Fruit fly (Drosophila melanogaster) whole organism, embryonic: ENCODE results near the gene spg.

Source experiments
- Adf1 ChIP-seq: fragments of 200-800 bp; sonication (Bioruptor generic); IDR thresholded peaks from 2 replicates; pipeline ENCODE4 v1.3.6; 2022; ENCODE audit warnings: missing biosample characterization, missing genetic modification characterization
- Asciz ChIP-seq: fragments of 200-800 bp; sonication (Bioruptor generic); optimal IDR thresholded peaks from 2 replicates; lab custom pipeline; 2017; ENCODE audit warnings: missing biosample characterization, mild to moderate bottlenecking, missing genetic modification characterization, missing genetic modification reagents
- Atf6 ChIP-seq: fragments of 200-800 bp; sonication (Bioruptor generic); IDR thresholded peaks from 2 replicates; pipeline ENCODE4 v1.3.6; 2022; ENCODE audit warnings: missing biosample characterization, missing genetic modification characterization
- CG10543 ChIP-seq: fragments of 200-800 bp; sonication (Bioruptor generic); optimal IDR thresholded peaks from 3 replicates; lab custom pipeline; 2017; ENCODE audit warnings: missing biosample characterization, mild to moderate bottlenecking, missing genetic modification characterization, moderate library complexity
- CG11504 ChIP-seq: fragments of 200-800 bp; sonication (Bioruptor generic); optimal IDR thresholded peaks from 3 replicates; lab custom pipeline; 2019; ENCODE audit warnings: missing biosample characterization, mild to moderate bottlenecking, missing genetic modification characterization, moderate library complexity
- CG12155 ChIP-seq: fragments of 200-800 bp; sonication (Bioruptor generic); optimal IDR thresholded peaks from 3 replicates; lab custom pipeline; 2016; ENCODE audit warnings: missing biosample characterization, missing genetic modification characterization
- CG12391 ChIP-seq: fragments of 200-800 bp; sonication (Bioruptor generic); optimal IDR thresholded peaks from 3 replicates; lab custom pipeline; 2018; ENCODE audit warnings: missing biosample characterization, mild to moderate bottlenecking, missing genetic modification characterization, moderate library complexity
- CG15011 ChIP-seq: fragments of 200-800 bp; sonication (Bioruptor generic); optimal IDR thresholded peaks from 3 replicates; lab custom pipeline; 2018; ENCODE audit warnings: missing biosample characterization, mild to moderate bottlenecking, missing genetic modification characterization
- CG1603 ChIP-seq: fragments of 200-800 bp; sonication (Bioruptor generic); optimal IDR thresholded peaks from 2 replicates; lab custom pipeline; 2019; ENCODE audit warnings: missing biosample characterization, mild to moderate bottlenecking, missing genetic modification characterization, moderate library complexity
- CG16779 ChIP-seq: fragments of 200-800 bp; sonication (Bioruptor generic); IDR thresholded peaks from 2 replicates; pipeline ENCODE4 v1.3.6; 2022; ENCODE audit warnings: missing biosample characterization, missing genetic modification characterization
- CG17612 ChIP-seq: fragments of 200-800 bp; sonication (Bioruptor generic); IDR thresholded peaks from 2 replicates; pipeline ENCODE4 v1.3.6; 2022; ENCODE audit warnings: missing biosample characterization, missing genetic modification characterization
- CG18476 ChIP-seq: fragments of 200-800 bp; sonication (Bioruptor generic); optimal IDR thresholded peaks from 2 replicates; lab custom pipeline; 2016; ENCODE audit warnings: missing biosample characterization, mild to moderate bottlenecking, missing genetic modification characterization
- CG2116 ChIP-seq: fragments of 200-800 bp; sonication (Bioruptor generic); optimal IDR thresholded peaks from 3 replicates; lab custom pipeline; 2018; ENCODE audit warnings: missing biosample characterization, mild to moderate bottlenecking, missing genetic modification characterization
- CG2120 ChIP-seq: fragments of 200-800 bp; sonication (Bioruptor generic); optimal IDR thresholded peaks from 3 replicates; lab custom pipeline; 2016; ENCODE audit warnings: missing biosample characterization, missing genetic modification characterization
- CG4730 ChIP-seq: fragments of 200-800 bp; sonication (Bioruptor generic); IDR thresholded peaks from 2 replicates; pipeline ENCODE4 v1.3.6; 2022; ENCODE audit warnings: missing biosample characterization, missing genetic modification characterization
- CG5953 ChIP-seq: fragments of 200-800 bp; sonication (Bioruptor generic); IDR thresholded peaks from 2 replicates; pipeline ENCODE4 v1.3.6; 2022; ENCODE audit warnings: missing biosample characterization, missing genetic modification characterization
- CG7786 ChIP-seq: fragments of 200-800 bp; sonication (Bioruptor generic); optimal IDR thresholded peaks from 2 replicates; lab custom pipeline; 2016; ENCODE audit warnings: missing biosample characterization, missing genetic modification characterization
- Dbx ChIP-seq: fragments of 200-800 bp; sonication (Bioruptor generic); IDR thresholded peaks from 3 replicates; pipeline ENCODE4 v1.3.6; 2022; ENCODE audit warnings: missing biosample characterization, missing genetic modification characterization
- Deaf1 ChIP-seq: fragments of 200-800 bp; optimal IDR thresholded peaks from 3 replicates; lab custom pipeline; 2019; ENCODE audit warnings: missing biosample characterization, mild to moderate bottlenecking, missing genetic modification characterization, moderate library complexity
- Doc3 ChIP-seq: fragments of 200-800 bp; sonication (Bioruptor generic); IDR thresholded peaks from 3 replicates; pipeline ENCODE4 v1.3.6; 2022; ENCODE audit warnings: missing biosample characterization, missing genetic modification characterization; ENCODE audit not compliant: partially characterized antibody
- Ets65A ChIP-seq: fragments of 200-800 bp; sonication (Bioruptor generic); peaks from one replicate; lab custom pipeline; 2016; ENCODE audit warnings: missing biosample characterization, missing genetic modification characterization
- Gsc ChIP-seq: fragments of 200-800 bp; sonication (Bioruptor generic); IDR thresholded peaks from 2 replicates; pipeline ENCODE4 v1.3.6; 2022; ENCODE audit warnings: missing biosample characterization, missing genetic modification characterization
- Gug ChIP-seq: fragments of 200-800 bp; sonication (Bioruptor generic); IDR thresholded peaks from 4 replicates; pipeline ENCODE4 v1.3.6; 2022; ENCODE audit warnings: missing biosample characterization, missing genetic modification characterization
- H2.0 ChIP-seq: fragments of 200-800 bp; sonication (Bioruptor generic); IDR thresholded peaks from 2 replicates; pipeline ENCODE4 v1.3.6; 2022; ENCODE audit warnings: missing biosample characterization, missing genetic modification characterization
- Hr51 ChIP-seq, 2 experiments: fragments of 200-800 bp; sonication (Bioruptor generic); optimal IDR thresholded peaks; 2 replicates in 1 of 2; 3 replicates in 1 of 2; lab custom pipeline; 2016 to 2018; ENCODE audit warnings: missing biosample characterization in 2 of 2, missing genetic modification characterization in 2 of 2, mild to moderate bottlenecking in 1 of 2, moderate library complexity in 1 of 2
- Mad ChIP-seq: fragments of 200-800 bp; sonication (Bioruptor generic); optimal IDR thresholded peaks from 2 replicates; lab custom pipeline; 2016; ENCODE audit warnings: missing biosample characterization, missing genetic modification characterization
- Med ChIP-seq: fragments of 200-800 bp; sonication (Bioruptor generic); peaks from one replicate; lab custom pipeline; 2016; ENCODE audit warnings: missing biosample characterization, missing genetic modification characterization, mild to moderate bottlenecking, inconsistent platforms, moderate library complexity
- ab ChIP-seq: fragments of 200-800 bp; sonication (Bioruptor generic); optimal IDR thresholded peaks from 2 replicates; lab custom pipeline; 2016; ENCODE audit warnings: missing biosample characterization, missing genetic modification characterization
- abd-A ChIP-seq: fragments of 200-800 bp; sonication (Bioruptor generic); optimal IDR thresholded peaks from 3 replicates; lab custom pipeline; 2019; ENCODE audit warnings: missing biosample characterization, mild to moderate bottlenecking, missing genetic modification characterization, moderate library complexity
- cg ChIP-seq: fragments of 200-800 bp; sonication (Bioruptor generic); optimal IDR thresholded peaks from 3 replicates; lab custom pipeline; 2019; ENCODE audit warnings: missing biosample characterization, mild to moderate bottlenecking, missing genetic modification characterization, moderate library complexity
- chinmo ChIP-seq: fragments of 200-800 bp; sonication (Bioruptor generic); IDR thresholded peaks from 4 replicates; pipeline ENCODE4 v1.3.6; 2022; ENCODE audit warnings: missing biosample characterization, missing genetic modification characterization; ENCODE audit not compliant: partially characterized antibody
- chm ChIP-seq: fragments of 200-800 bp; sonication (Bioruptor generic); IDR thresholded peaks from 2 replicates; pipeline ENCODE4 v1.3.6; 2022; ENCODE audit warnings: missing biosample characterization, missing genetic modification characterization
- crol ChIP-seq: fragments of 200-800 bp; sonication (Bioruptor generic); IDR thresholded peaks from 2 replicates; pipeline ENCODE4 v1.3.6; 2022; ENCODE audit warnings: missing biosample characterization, missing genetic modification characterization
- gcm ChIP-seq: fragments of 200-800 bp; sonication (Bioruptor generic); optimal IDR thresholded peaks from 2 replicates; lab custom pipeline; 2019; ENCODE audit warnings: missing biosample characterization, mild to moderate bottlenecking, missing genetic modification characterization, moderate library complexity
- hb ChIP-seq: fragments of 200-800 bp; sonication (Bioruptor generic); IDR thresholded peaks from 3 replicates; pipeline ENCODE4 v1.3.6; 2022; ENCODE audit warnings: missing biosample characterization, missing genetic modification characterization; ENCODE audit not compliant: partially characterized antibody
- ken ChIP-seq: fragments of 200-800 bp; sonication (Bioruptor generic); IDR thresholded peaks from 3 replicates; pipeline ENCODE4 v1.3.6; 2022; ENCODE audit warnings: missing biosample characterization, missing genetic modification characterization
- nmo ChIP-seq: fragments of 200-800 bp; sonication (Bioruptor generic); optimal IDR thresholded peaks from 2 replicates; lab custom pipeline; 2018; ENCODE audit warnings: missing biosample characterization, mild to moderate bottlenecking, missing genetic modification characterization, moderate library complexity
- nom ChIP-seq: fragments of 200-800 bp; sonication (Bioruptor generic); optimal IDR thresholded peaks from 2 replicates; lab custom pipeline; 2017; ENCODE audit warnings: missing biosample characterization, missing genetic modification characterization, mild to moderate bottlenecking, moderate library complexity, missing genetic modification reagents
- org-1 ChIP-seq: fragments of 200-800 bp; sonication (Bioruptor generic); optimal IDR thresholded peaks from 2 replicates; lab custom pipeline; 2017; ENCODE audit warnings: missing biosample characterization, missing genetic modification characterization
- pros ChIP-seq: fragments of 200-800 bp; sonication (Bioruptor generic); optimal IDR thresholded peaks from 3 replicates; lab custom pipeline; 2019; ENCODE audit warnings: missing biosample characterization, mild to moderate bottlenecking, missing genetic modification characterization, moderate library complexity
- rib ChIP-seq: fragments of 200-800 bp; sonication (Bioruptor generic); IDR thresholded peaks from 2 replicates; pipeline ENCODE4 v1.3.6; 2022; ENCODE audit warnings: missing biosample characterization, missing genetic modification characterization
- sens-2 ChIP-seq: fragments of 200-800 bp; sonication (Bioruptor generic); IDR thresholded peaks from 2 replicates; pipeline ENCODE4 v1.3.6; 2022; ENCODE audit warnings: missing biosample characterization, missing genetic modification characterization
- sim ChIP-seq: fragments of 200-800 bp; sonication (Bioruptor generic); IDR thresholded peaks from 2 replicates; pipeline ENCODE4 v1.3.6; 2022; ENCODE audit warnings: missing biosample characterization, missing genetic modification characterization
- sr ChIP-seq: fragments of 200-800 bp; sonication (Bioruptor generic); IDR thresholded peaks from 3 replicates; pipeline ENCODE4 v1.3.6; 2022; ENCODE audit warnings: missing biosample characterization, missing genetic modification characterization
- tin ChIP-seq: fragments of 200-800 bp; sonication (Bioruptor generic); optimal IDR thresholded peaks from 3 replicates; lab custom pipeline; 2016; ENCODE audit warnings: missing biosample characterization, missing genetic modification characterization
- unc-4 ChIP-seq: fragments of 200-800 bp; sonication (Bioruptor generic); IDR thresholded peaks from 2 replicates; pipeline ENCODE4 v1.3.6; 2022; ENCODE audit warnings: missing biosample characterization, missing genetic modification characterization; ENCODE audit not compliant: partially characterized antibody
- zfh1 ChIP-seq: fragments of 200-800 bp; sonication (Bioruptor generic); IDR thresholded peaks from 3 replicates; pipeline ENCODE4 v1.3.6; 2022; ENCODE audit warnings: missing biosample characterization, missing genetic modification characterization

The spg gene

DNA sequence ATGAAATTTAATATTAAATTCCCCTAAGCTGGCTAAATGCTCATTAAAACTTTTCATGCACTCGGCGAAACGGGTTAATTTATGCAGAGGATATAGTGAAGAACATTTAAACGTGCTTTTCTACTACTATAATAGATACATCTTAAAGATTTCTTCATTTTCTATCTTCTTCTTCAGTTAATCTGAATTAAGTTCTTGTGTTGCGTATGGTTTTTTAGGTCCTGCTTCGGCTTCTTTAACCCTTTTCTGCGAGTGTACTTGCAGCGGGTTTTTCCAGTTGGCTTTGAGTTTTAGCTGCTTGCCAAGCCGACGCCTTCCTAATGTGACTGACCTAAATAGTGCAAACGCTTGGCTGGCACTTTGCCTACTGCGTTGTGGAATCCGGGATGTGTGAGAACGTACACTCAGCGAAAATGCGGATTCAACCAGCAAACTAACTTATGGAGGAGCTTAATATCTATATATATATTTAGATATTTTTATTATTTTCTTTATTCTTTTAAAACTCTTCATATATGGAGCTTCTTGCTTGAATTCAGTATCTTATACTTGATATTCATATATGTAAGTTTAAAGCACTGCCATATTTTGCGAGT, 5.7 kb downstream of the spg start (continued):
- TF ChIP-seq Ets65A (GFP tag; lab: Kevin White, UChicago), result peak; percentile 81

DNA sequence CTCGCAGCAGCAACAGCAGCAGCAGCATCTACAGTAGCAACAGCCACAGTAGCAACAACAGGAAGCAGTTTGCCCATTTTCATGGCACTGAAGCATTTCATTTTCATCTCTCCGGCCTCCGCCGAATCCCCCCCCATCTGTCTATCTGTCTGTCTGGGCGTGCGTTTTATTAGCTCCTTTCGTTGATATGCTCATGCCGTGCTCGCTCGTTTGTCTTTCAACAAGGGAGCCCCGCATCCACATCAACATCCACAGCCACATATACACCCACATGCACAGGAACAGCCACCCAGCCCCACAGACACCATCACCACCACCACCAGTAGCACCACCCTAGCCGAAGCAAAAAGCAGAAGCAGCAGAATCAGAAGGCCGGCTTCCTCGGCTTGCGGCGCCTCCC, 6.5 kb downstream of the spg start:
- TF ChIP-seq CG11504 (tag; lab: Kevin White, UChicago) (no peak), nmo (GFP tag; lab: Kevin White, UChicago) (no peak), crol (peak; percentile 87), CG2116 (GFP tag; lab: Kevin White, UChicago) (no peak), hb (GFP tag; lab: Robert Waterston, UW) (no peak), org-1 (GFP tag; lab: Kevin White, UChicago) (peak; percentile 59), sr (GFP tag; lab: Robert Waterston, UW) (0 out of 3 replicates have a peak, but pooled peaks have one; percentile 36), chm (GFP tag; lab: Robert Waterston, UW) (0 out of 2 replicates have a peak, but pooled peaks have one; percentile 10), rib (0 out of 2 replicates have a peak, but pooled peaks have one; percentile 27), CG12155 (GFP tag; lab: Kevin White, UChicago) (no peak), sim (no peak), Hr51 (GFP tag; optimal IDR thresholded peaks at IDR 0.05; lab: Kevin White, UChicago) (no peak), Doc3 (GFP tag; lab: Robert Waterston, UW) (0 out of 3 replicates have a peak, but pooled peaks have one; percentile 15), CG1603 (no peak), H2.0 (GFP tag; lab: Robert Waterston, UW) (no peak), CG18476 (GFP tag; lab: Kevin White, UChicago) (no peak), CG15011 (GFP tag; lab: Kevin White, UChicago) (no peak), Deaf1 (peak; percentile 45), zfh1 (GFP tag; lab: Robert Waterston, UW) (no peak), CG5953 (GFP tag; lab: Robert Waterston, UW) (no peak), CG10543 (peak; percentile 25), CG2120 (GFP tag; lab: Kevin White, UChicago) (no peak), ab (no peak), sens-2 (GFP tag; lab: Robert Waterston, UW) (no peak), pros (GFP tag; lab: Kevin White, UChicago) (no peak), Mad (GFP tag; lab: Kevin White, UChicago) (no peak), unc-4 (no peak), nom (GFP tag; lab: Kevin White, UChicago) (peak; percentile 38), abd-A (tag; lab: Kevin White, UChicago) (peak; percentile 92), CG7786 (GFP tag; lab: Kevin White, UChicago) (no peak), Dbx (GFP tag; lab: Robert Waterston, UW) (no peak), CG17612 (GFP tag; lab: Robert Waterston, UW) (no peak), tin (GFP tag; lab: Kevin White, UChicago) (no peak), gcm (GFP tag; lab: Kevin White, UChicago) (peak; percentile 14), CG16779 (0 out of 2 replicates have a peak, but pooled peaks have one; percentile 29), Med (peak; percentile 79), CG12391 (tag; lab: Kevin White, UChicago) (no peak), Atf6 (GFP tag; lab: Robert Waterston, UW) (0 out of 2 replicates have a peak, but pooled peaks have one; percentile 16), CG4730 (GFP tag; lab: Robert Waterston, UW) (no peak), ken (GFP tag; lab: Robert Waterston, UW) (0 out of 3 replicates have a peak, but pooled peaks have one; percentile 42), Gug (GFP tag; lab: Robert Waterston, UW) (no peak), Asciz (GFP tag; lab: Kevin White, UChicago) (no peak), Adf1 (GFP tag; lab: Robert Waterston, UW) (peak; percentile 8; the same call in 1 of the 2 replicates), Gsc (GFP tag; lab: Robert Waterston, UW) (no peak), cg (GFP tag; lab: Kevin White, UChicago) (peak; percentile 50), chinmo (GFP tag; lab: Robert Waterston, UW) (0 out of 4 replicates have a peak, but pooled peaks have one; percentile 68)
- TF ChIP-seq, all 482 proteins: peak for 18
